Fruit fly (Drosophila melanogaster): ENCODE measurements around the gene CG10068.

Gene CG10068

DNA sequence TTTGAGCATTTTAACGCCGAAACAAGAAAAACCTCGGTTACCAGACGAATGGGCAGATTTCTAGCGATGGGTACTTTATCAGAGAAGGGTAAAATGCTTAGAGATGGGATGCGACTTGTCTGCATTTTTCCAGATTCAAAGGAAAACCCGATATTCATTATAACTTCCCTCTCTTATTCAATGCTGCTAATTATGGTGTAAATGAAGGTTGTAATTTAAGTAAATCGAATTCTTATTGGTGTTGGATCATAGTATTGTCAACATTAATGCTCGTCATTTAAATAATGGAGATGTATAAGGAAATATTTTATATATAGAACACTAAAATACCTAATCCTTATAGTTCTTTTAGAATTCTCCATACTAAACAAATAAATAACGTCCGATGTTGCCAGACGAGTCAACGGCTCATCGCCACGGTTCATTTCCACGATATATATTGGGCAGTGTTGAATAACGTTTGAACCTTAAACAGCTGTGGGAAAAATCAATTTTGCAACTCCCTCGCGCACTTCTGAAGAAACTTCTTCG is 3.7 kb downstream of the CG10068 start, which contains the start of the genes Alh and CG10098 (continued):
- TF ChIP-seq GATAd (GFP tag; optimal IDR thresholded peaks at IDR 0.05) (peak; percentile 81), Dfd (GFP tag; optimal IDR thresholded peaks at IDR 0.05) (no peak)

DNA sequence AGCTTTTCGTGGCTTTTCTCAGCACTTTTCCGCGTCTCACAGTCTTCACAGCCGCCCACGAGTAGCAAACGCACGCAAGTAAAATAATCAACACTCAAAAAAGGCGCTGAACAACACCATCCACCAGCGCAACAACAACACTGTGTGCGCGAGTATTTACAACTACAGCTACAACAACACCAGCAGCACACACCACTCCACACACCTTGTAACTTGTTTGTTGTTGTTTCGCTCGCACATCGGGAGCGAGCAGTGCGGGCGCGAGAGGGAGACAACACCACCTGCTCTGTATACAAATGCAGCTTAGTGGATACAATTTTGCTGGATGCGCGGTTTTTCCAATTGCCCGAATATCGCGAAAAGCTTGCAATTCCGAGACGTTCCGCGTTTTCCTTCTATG is 4.1 kb downstream of the CG10068 start:
- TF ChIP-seq CG9705 (GFP tag; optimal IDR thresholded peaks at IDR 0.05) (no peak), woc (GFP tag; optimal IDR thresholded peaks at IDR 0.05) (no peak), GATAd (GFP tag; optimal IDR thresholded peaks at IDR 0.05) (no peak), Hr83 (GFP tag; optimal IDR thresholded peaks at IDR 0.05; ENCODE audit: poor library complexity, severe bottlenecking) (peak; percentile 87), Sp1 (GFP tag; optimal IDR thresholded peaks at IDR 0.05) (no peak), Dif (GFP tag; optimal IDR thresholded peaks at IDR 0.05; ENCODE audit: partially characterized antibody) (peak; percentile 59), Abd-B (GFP tag; optimal IDR thresholded peaks at IDR 0.05) (no peak), OdsH (GFP tag; optimal IDR thresholded peaks at IDR 0.05) (no peak), brk (GFP tag; optimal IDR thresholded peaks at IDR 0.05) (no peak), tai (GFP tag; optimal IDR thresholded peaks at IDR 0.05) (no peak), dl (GFP tag; optimal IDR thresholded peaks at IDR 0.05; ENCODE audit: insufficient read depth in 1 of 2, partially characterized antibody in 2 of 2) (peak in 1 of 2 experiments; percentile 39), lola (GFP tag; optimal IDR thresholded peaks at IDR 0.05) (peak; percentile 28), Rel (GFP tag; optimal IDR thresholded peaks at IDR 0.05) (no peak), Rel (tag; optimal IDR thresholded peaks at IDR 0.05) (no peak)

DNA sequence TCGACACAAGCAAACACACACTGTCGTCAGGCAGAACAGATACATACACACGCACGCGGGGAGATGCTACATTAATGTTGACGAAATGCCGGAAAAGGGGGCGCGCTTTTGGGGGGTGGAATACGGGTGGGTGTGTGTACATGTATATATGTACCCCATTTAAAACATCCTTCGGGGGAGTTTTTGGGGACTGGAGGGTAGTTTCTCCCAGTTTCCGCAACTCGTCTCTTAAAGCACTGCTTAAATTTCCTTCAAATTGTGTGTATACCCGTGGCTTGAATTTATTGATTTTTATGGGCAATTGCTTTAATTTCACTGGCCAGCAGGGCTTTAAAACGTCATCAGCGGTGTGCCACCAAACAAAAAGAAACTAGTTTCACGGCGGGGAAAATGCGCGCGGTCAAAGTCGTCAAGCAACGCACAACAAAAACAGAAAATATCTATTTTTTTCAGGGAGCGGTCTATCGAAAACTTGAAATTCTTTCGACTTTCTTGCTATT is 4.7 kb downstream of the CG10068 start:
- TF ChIP-seq br (GFP tag; optimal IDR thresholded peaks at IDR 0.05) (no peak), GATAd (GFP tag; optimal IDR thresholded peaks at IDR 0.05) (no peak), Rel (GFP tag; optimal IDR thresholded peaks at IDR 0.05) (no peak), Rel (tag; optimal IDR thresholded peaks at IDR 0.05) (no peak), Sp1 (GFP tag; optimal IDR thresholded peaks at IDR 0.05) (no peak), lola (GFP tag; optimal IDR thresholded peaks at IDR 0.05) (no peak), brk (GFP tag; optimal IDR thresholded peaks at IDR 0.05) (no peak), CG9705 (GFP tag; optimal IDR thresholded peaks at IDR 0.05) (no peak), dmrt93B (GFP tag; optimal IDR thresholded peaks at IDR 0.05) (no peak), Jra (GFP tag; optimal IDR thresholded peaks at IDR 0.05) (no peak), N (GFP tag; optimal IDR thresholded peaks at IDR 0.05) (no peak), Vsx2 (GFP tag; optimal IDR thresholded peaks at IDR 0.05; ENCODE audit: partially characterized antibody) (no peak), psq (GFP tag; optimal IDR thresholded peaks at IDR 0.05) (no peak)

DNA sequence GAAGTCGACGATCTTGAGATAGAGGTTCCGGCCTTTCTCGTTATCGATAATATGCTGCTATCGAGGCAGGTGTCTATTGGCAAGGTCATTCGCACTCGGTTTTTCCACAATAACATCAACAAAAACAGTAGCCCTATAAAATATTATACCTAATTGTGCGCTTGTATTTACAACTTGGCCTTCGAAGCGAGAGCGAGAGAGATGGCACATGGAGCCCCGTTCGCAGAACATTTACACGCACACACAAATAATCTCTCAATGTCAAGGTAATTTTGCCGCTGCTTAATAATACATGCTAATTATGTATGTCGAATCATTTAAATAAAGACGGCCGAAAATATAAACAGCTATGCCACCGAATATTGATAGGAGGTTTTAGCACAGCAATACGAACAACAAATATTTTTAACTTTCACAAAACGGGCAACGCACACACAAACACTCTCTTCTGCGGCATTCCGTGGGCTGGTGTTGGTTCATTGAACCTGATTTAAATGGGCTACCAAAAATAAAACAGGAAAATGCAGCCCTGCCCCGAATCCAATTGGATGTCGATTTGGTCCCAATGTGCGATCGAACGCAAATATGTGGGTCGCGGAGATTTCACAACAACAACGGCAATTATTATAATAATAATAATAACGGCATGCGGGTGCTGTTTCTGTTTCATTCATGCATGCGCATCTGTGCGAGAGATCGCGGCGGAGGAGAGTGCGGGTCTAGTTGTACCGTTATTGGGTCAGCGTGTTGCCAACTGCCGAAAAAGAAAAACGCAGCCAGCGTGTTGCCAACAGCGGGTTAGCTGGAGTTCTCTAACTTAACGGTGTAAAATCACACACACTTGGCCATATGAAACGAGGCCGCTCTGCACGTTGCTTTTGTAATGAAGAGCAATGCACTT is 5.4 kb downstream of the CG10068 start:
- no peak for TF ChIP-seq Mio (GFP tag; optimal IDR thresholded peaks at IDR 0.05)
- TF ChIP-seq dl (GFP tag; optimal IDR thresholded peaks at IDR 0.05; ENCODE audit: insufficient read depth in 1 of 2, partially characterized antibody in 2 of 2), result peak in 1 of 2 experiments; percentile 66

DNA sequence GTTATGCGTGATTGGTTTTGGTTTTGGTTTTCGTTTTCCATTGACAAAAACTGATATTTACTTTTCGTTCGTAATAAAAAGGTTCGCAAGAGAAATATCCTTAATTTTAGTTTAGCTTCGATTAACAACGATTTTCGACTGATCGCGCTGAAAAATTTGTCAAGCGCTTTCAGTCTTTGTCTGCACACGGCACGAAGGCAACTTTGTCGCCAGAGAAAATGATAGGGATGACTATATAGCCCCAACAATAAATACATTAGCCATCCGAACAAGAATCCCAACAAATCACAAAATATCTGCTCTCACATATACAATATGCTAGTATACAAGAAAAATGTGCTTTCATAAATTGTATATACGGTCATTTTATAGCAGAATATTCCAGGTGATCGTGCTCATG is 10.2 kb downstream of the CG10068 start, which contains the start of gene Mlp84B:
Gene Mlp84B, minus strand, starts transcription at position 143 of the 400 bp plus-strand sequence.
- no peak for TF ChIP-seq CrebA (GFP tag; optimal IDR thresholded peaks at IDR 0.05; ENCODE audit: borderline replicate concordance)
- TF ChIP-seq lola (GFP tag; optimal IDR thresholded peaks at IDR 0.05), result no peak
- no peak for TF ChIP-seq dsf (GFP tag; optimal IDR thresholded peaks at IDR 0.05; ENCODE audit: borderline replicate concordance)
- no peak for TF ChIP-seq sage (GFP tag; optimal IDR thresholded peaks at IDR 0.05)
- no peak for TF ChIP-seq Dif (GFP tag; optimal IDR thresholded peaks at IDR 0.05; ENCODE audit: partially characterized antibody)
- no peak for TF ChIP-seq tai (GFP tag; optimal IDR thresholded peaks at IDR 0.05)
- TF ChIP-seq Hr78 (GFP tag; optimal IDR thresholded peaks at IDR 0.05), result no peak
- TF ChIP-seq Dfd (GFP tag; optimal IDR thresholded peaks at IDR 0.05), result no peak
- TF ChIP-seq br (GFP tag; optimal IDR thresholded peaks at IDR 0.05), result no peak
- no peak for TF ChIP-seq CG32264 (GFP tag; optimal IDR thresholded peaks at IDR 0.05)
